Fruit fly (Drosophila melanogaster) whole organism, embryonic: ENCODE data around the gene Rpn10.

Experiments
- Atf3 ChIP-seq: fragments of 200-800 bp; sonication (Bioruptor generic); optimal IDR thresholded peaks from 3 replicates; lab custom pipeline; 2016; ENCODE audit warnings: missing biosample characterization, missing genetic modification characterization
- Awh ChIP-seq: fragments of 200-800 bp; sonication (Bioruptor generic); IDR thresholded peaks from 2 replicates; pipeline ENCODE4, ENCODE4 v1.3.6; 2022; ENCODE audit warnings: missing biosample characterization, missing genetic modification characterization
- B-H1 ChIP-seq: fragments of 200-800 bp; sonication (Bioruptor generic); IDR thresholded peaks from 3 replicates; pipeline ENCODE4 v1.3.6; 2022; ENCODE audit warnings: missing biosample characterization, missing genetic modification characterization
- BtbVII ChIP-seq: fragments of 200-800 bp; sonication (Bioruptor generic); optimal IDR thresholded peaks from 3 replicates; lab custom pipeline; 2017; ENCODE audit warnings: missing biosample characterization, mild to moderate bottlenecking, missing genetic modification characterization
- CG10209 ChIP-seq: fragments of 200-800 bp; sonication (Bioruptor generic); optimal IDR thresholded peaks from 3 replicates; lab custom pipeline; 2017; ENCODE audit warnings: missing biosample characterization, mild to moderate bottlenecking, missing genetic modification characterization, missing genetic modification reagents
- CG10543 ChIP-seq: fragments of 200-800 bp; sonication (Bioruptor generic); optimal IDR thresholded peaks from 3 replicates; lab custom pipeline; 2017; ENCODE audit warnings: missing biosample characterization, mild to moderate bottlenecking, missing genetic modification characterization, moderate library complexity
- CG10654 ChIP-seq: fragments of 200-800 bp; sonication (Bioruptor generic); optimal IDR thresholded peaks from 2 replicates; lab custom pipeline; 2016; ENCODE audit warnings: missing biosample characterization, missing genetic modification characterization
- CG12744 ChIP-seq: fragments of 200-800 bp; sonication (Bioruptor generic); optimal IDR thresholded peaks from 2 replicates; lab custom pipeline; 2016; ENCODE audit warnings: missing biosample characterization, missing genetic modification characterization
- CG13424 ChIP-seq: fragments of 200-800 bp; sonication (Bioruptor generic); optimal IDR thresholded peaks from 2 replicates; lab custom pipeline; 2019; ENCODE audit warnings: missing biosample characterization, mild to moderate bottlenecking, missing genetic modification characterization, moderate library complexity
- CG17361 ChIP-seq: fragments of 200-800 bp; sonication (Bioruptor generic); IDR thresholded peaks from 3 replicates; pipeline ENCODE4 v1.3.6; 2022; ENCODE audit warnings: missing biosample characterization, missing genetic modification characterization
- CG17829 ChIP-seq: fragments of 200-800 bp; optimal IDR thresholded peaks from 2 replicates; lab custom pipeline; 2019; ENCODE audit warnings: missing biosample characterization, mild to moderate bottlenecking, missing genetic modification characterization, moderate library complexity
- CG31441 ChIP-seq: fragments of 200-800 bp; sonication (Bioruptor generic); IDR thresholded peaks from 2 replicates; pipeline ENCODE4 v1.3.6; 2022; ENCODE audit warnings: missing biosample characterization, missing genetic modification characterization
- CG32532 ChIP-seq: fragments of 200-800 bp; sonication (Bioruptor generic); IDR thresholded peaks from 2 replicates; pipeline ENCODE4 v1.3.6; 2022; ENCODE audit warnings: missing biosample characterization, missing genetic modification characterization
- CG4424 ChIP-seq: fragments of 200-800 bp; sonication (Bioruptor generic); optimal IDR thresholded peaks from 3 replicates; lab custom pipeline; 2016; ENCODE audit warnings: missing biosample characterization, missing genetic modification characterization
- CG4730 ChIP-seq: fragments of 200-800 bp; sonication (Bioruptor generic); IDR thresholded peaks from 2 replicates; pipeline ENCODE4 v1.3.6; 2022; ENCODE audit warnings: missing biosample characterization, missing genetic modification characterization
- CG5180 ChIP-seq: fragments of 200-800 bp; sonication (Bioruptor generic); optimal IDR thresholded peaks from 3 replicates; lab custom pipeline; 2017; ENCODE audit warnings: missing biosample characterization, missing genetic modification characterization, mild to moderate bottlenecking, moderate library complexity, missing genetic modification reagents
- CG6791 ChIP-seq: fragments of 200-800 bp; sonication (Bioruptor generic); IDR thresholded peaks from 3 replicates; pipeline ENCODE4 v1.3.6; 2022; ENCODE audit warnings: missing biosample characterization, missing genetic modification characterization; ENCODE audit not compliant: partially characterized antibody
- CG6813 ChIP-seq: fragments of 200-800 bp; sonication (Bioruptor generic); optimal IDR thresholded peaks from 2 replicates; lab custom pipeline; 2017; ENCODE audit warnings: missing biosample characterization, missing genetic modification characterization, mild to moderate bottlenecking, moderate library complexity, missing genetic modification reagents
- CG7963 ChIP-seq: fragments of 200-800 bp; sonication (Bioruptor generic); IDR thresholded peaks from 3 replicates; pipeline ENCODE4 v1.3.6; 2022; ENCODE audit warnings: missing biosample characterization, missing genetic modification characterization; ENCODE audit not compliant: partially characterized antibody
- CG9437 ChIP-seq: fragments of 200-800 bp; sonication (Bioruptor generic); optimal IDR thresholded peaks from 2 replicates; lab custom pipeline; 2018; ENCODE audit warnings: missing biosample characterization, mild to moderate bottlenecking, missing genetic modification characterization
- CrebB ChIP-seq: fragments of 200-800 bp; sonication (Bioruptor generic); optimal IDR thresholded peaks from 3 replicates; lab custom pipeline; 2018; ENCODE audit warnings: missing biosample characterization, mild to moderate bottlenecking, missing genetic modification characterization
- Fer3 ChIP-seq: fragments of 200-800 bp; sonication (Bioruptor generic); optimal IDR thresholded peaks from 2 replicates; lab custom pipeline; 2018; ENCODE audit warnings: missing biosample characterization, mild to moderate bottlenecking, missing genetic modification characterization, moderate library complexity
- Gug ChIP-seq: fragments of 200-800 bp; sonication (Bioruptor generic); IDR thresholded peaks from 4 replicates; pipeline ENCODE4 v1.3.6; 2022; ENCODE audit warnings: missing biosample characterization, missing genetic modification characterization
- Hmx ChIP-seq: fragments of 200-800 bp; sonication (Bioruptor generic); optimal IDR thresholded peaks from 2 replicates; lab custom pipeline; 2016; ENCODE audit warnings: missing biosample characterization, missing genetic modification characterization
- Lhr ChIP-seq: fragments of 200-800 bp; sonication (Bioruptor generic); optimal IDR thresholded peaks from 3 replicates; lab custom pipeline; 2017; ENCODE audit warnings: mild to moderate bottlenecking, missing biosample characterization, missing genetic modification reagents, missing genetic modification characterization
- NC2β ChIP-seq: fragments of 200-800 bp; sonication (Bioruptor generic); optimal IDR thresholded peaks from 2 replicates; lab custom pipeline; 2016; ENCODE audit warnings: missing biosample characterization, missing genetic modification characterization
- NK7.1 ChIP-seq: fragments of 200-800 bp; sonication (Bioruptor generic); optimal IDR thresholded peaks from 3 replicates; lab custom pipeline; 2016; ENCODE audit warnings: missing biosample characterization, missing genetic modification characterization
- NfI ChIP-seq: fragments of 200-800 bp; sonication (Bioruptor generic); optimal IDR thresholded peaks from 3 replicates; lab custom pipeline; 2018; ENCODE audit warnings: missing biosample characterization, mild to moderate bottlenecking, missing genetic modification characterization, moderate library complexity
- Six4 ChIP-seq: fragments of 200-800 bp; sonication (Bioruptor generic); optimal IDR thresholded peaks from 2 replicates; lab custom pipeline; 2016; ENCODE audit warnings: missing biosample characterization, missing genetic modification characterization
- Xbp1 ChIP-seq: fragments of 200-800 bp; sonication (Bioruptor generic); optimal IDR thresholded peaks from 3 replicates; lab custom pipeline; 2016; ENCODE audit warnings: missing biosample characterization, mild to moderate bottlenecking, missing genetic modification characterization
- YL-1 ChIP-seq: fragments of 200-800 bp; sonication (Bioruptor generic); optimal IDR thresholded peaks from 3 replicates; lab custom pipeline; 2017; ENCODE audit warnings: missing biosample characterization, mild to moderate bottlenecking, missing genetic modification characterization
- aop ChIP-seq: fragments of 200-800 bp; sonication (Bioruptor generic); IDR thresholded peaks from 2 replicates; pipeline ENCODE4 v1.3.6; 2022; ENCODE audit warnings: missing biosample characterization, missing genetic modification characterization
- ash1 ChIP-seq: fragments of 200-800 bp; sonication (Bioruptor generic); optimal IDR thresholded peaks from 2 replicates; lab custom pipeline; 2018; ENCODE audit warnings: missing biosample characterization, mild to moderate bottlenecking, missing genetic modification characterization
- bcd ChIP-seq: fragments of 200-800 bp; sonication (Bioruptor generic); optimal IDR thresholded peaks from 2 replicates; lab custom pipeline; 2017; ENCODE audit warnings: missing biosample characterization, mild to moderate bottlenecking, missing genetic modification characterization
- br ChIP-seq: fragments of >200 bp; optimal IDR thresholded peaks from 2 replicates; lab custom pipeline; 2017
- crol ChIP-seq: fragments of 200-800 bp; sonication (Bioruptor generic); IDR thresholded peaks from 2 replicates; pipeline ENCODE4 v1.3.6; 2022; ENCODE audit warnings: missing biosample characterization, missing genetic modification characterization
- dmrt11E ChIP-seq: fragments of 200-800 bp; sonication (Bioruptor generic); optimal IDR thresholded peaks from 3 replicates; lab custom pipeline; 2018; ENCODE audit warnings: missing biosample characterization, mild to moderate bottlenecking, missing genetic modification characterization, moderate library complexity
- fd3F ChIP-seq: fragments of 200-800 bp; sonication (Bioruptor generic); optimal IDR thresholded peaks from 2 replicates; lab custom pipeline; 2018; ENCODE audit warnings: missing biosample characterization, mild to moderate bottlenecking, missing genetic modification characterization, moderate library complexity
- gfzf ChIP-seq: fragments of 200-800 bp; sonication (Bioruptor generic); optimal IDR thresholded peaks from 2 replicates; lab custom pipeline; 2016; ENCODE audit warnings: missing biosample characterization, mild to moderate bottlenecking, missing genetic modification characterization, moderate library complexity
- gro ChIP-seq: fragments of 200-800 bp; sonication (Bioruptor generic); optimal IDR thresholded peaks from 2 replicates; lab custom pipeline; 2016; ENCODE audit warnings: missing biosample characterization, missing genetic modification characterization
- ham ChIP-seq: fragments of 200-800 bp; sonication (Bioruptor generic); IDR thresholded peaks from 2 replicates; pipeline ENCODE4 v1.3.6; 2022; ENCODE audit warnings: missing biosample characterization, missing genetic modification characterization
- ind ChIP-seq: fragments of 200-800 bp; sonication (Bioruptor generic); optimal IDR thresholded peaks from 3 replicates; lab custom pipeline; 2016; ENCODE audit warnings: missing biosample characterization, missing genetic modification characterization
- ken ChIP-seq: fragments of 200-800 bp; sonication (Bioruptor generic); IDR thresholded peaks from 3 replicates; pipeline ENCODE4 v1.3.6; 2022; ENCODE audit warnings: missing biosample characterization, missing genetic modification characterization
- knrl ChIP-seq: fragments of 200-800 bp; sonication (Bioruptor generic); IDR thresholded peaks from 3 replicates; pipeline ENCODE4 v1.3.6; 2022; ENCODE audit warnings: missing biosample characterization, missing genetic modification characterization; ENCODE audit not compliant: partially characterized antibody
- phol ChIP-seq: fragments of 200-800 bp; sonication (Bioruptor generic); optimal IDR thresholded peaks from 3 replicates; lab custom pipeline; 2018; ENCODE audit warnings: missing biosample characterization, mild to moderate bottlenecking, missing genetic modification characterization, moderate library complexity
- ranshi ChIP-seq: fragments of 200-800 bp; sonication (Bioruptor generic); IDR thresholded peaks from 2 replicates; pipeline ENCODE4 v1.3.6; 2022; ENCODE audit warnings: missing biosample characterization, missing genetic modification characterization
- rib ChIP-seq: fragments of 200-800 bp; sonication (Bioruptor generic); IDR thresholded peaks from 2 replicates; pipeline ENCODE4 v1.3.6; 2022; ENCODE audit warnings: missing biosample characterization, missing genetic modification characterization
- sd ChIP-seq: fragments of 200-800 bp; sonication (Bioruptor generic); optimal IDR thresholded peaks from 3 replicates; lab custom pipeline; 2018; ENCODE audit warnings: missing biosample characterization, mild to moderate bottlenecking, missing genetic modification characterization, moderate library complexity
- so ChIP-seq: fragments of 200-800 bp; sonication (Bioruptor generic); IDR thresholded peaks from 3 replicates; pipeline ENCODE4 v1.3.6; 2022; ENCODE audit warnings: missing biosample characterization, missing genetic modification characterization
- stwl ChIP-seq: fragments of 200-800 bp; sonication (Bioruptor generic); optimal IDR thresholded peaks from 3 replicates; lab custom pipeline; 2018; ENCODE audit warnings: missing biosample characterization, mild to moderate bottlenecking, missing genetic modification characterization, moderate library complexity
- twi ChIP-seq: fragments of 200-800 bp; optimal IDR thresholded peaks from 2 replicates; lab custom pipeline; 2019; ENCODE audit warnings: missing biosample characterization, mild to moderate bottlenecking, missing genetic modification characterization, moderate library complexity
- wdn ChIP-seq: fragments of 200-800 bp; sonication (Bioruptor generic); IDR thresholded peaks from 2 replicates; pipeline ENCODE4 v1.3.6; 2022; ENCODE audit warnings: missing biosample characterization, missing genetic modification characterization

Rpn10 gene

DNA sequence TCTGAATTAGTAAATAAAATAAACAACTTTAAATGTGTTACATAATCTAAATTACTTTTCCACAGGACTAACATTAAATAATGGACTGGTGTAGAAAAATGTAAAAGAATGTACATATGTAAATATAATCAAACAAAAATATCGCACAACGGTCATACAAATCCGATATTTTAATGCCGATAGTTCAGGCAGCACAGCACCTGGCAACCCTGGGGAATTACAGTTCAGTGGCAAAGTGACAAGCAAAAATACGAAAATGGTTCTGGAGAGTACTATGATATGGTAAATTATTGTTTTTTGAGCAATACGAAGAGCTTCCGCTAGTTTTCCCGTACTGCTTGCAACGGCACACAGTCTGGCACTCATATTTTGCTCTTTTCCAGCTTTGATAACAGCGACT is at the start of gene Rpn10 (continued):
- TF ChIP-seq fd3F (GFP tag; lab: Kevin White, UChicago) (no peak), so (GFP tag; lab: Robert Waterston, UW) (no peak), CG4730 (GFP tag; lab: Robert Waterston, UW) (no peak), CG31441 (no peak), Gug (GFP tag; lab: Robert Waterston, UW) (peak; percentile 10; the same call in 1 of the 4 replicates), sd (no peak), CG17829 (tag; lab: Kevin White, UChicago) (peak; percentile 58), CG4424 (GFP tag; lab: Kevin White, UChicago) (peak; percentile 1), CG17361 (GFP tag; lab: Robert Waterston, UW) (peak; percentile 47; the same call in 1 of the 3 replicates), wdn (no peak), Awh (GFP tag; lab: Robert Waterston, UW) (no peak), gro (GFP tag; lab: Kevin White, UChicago) (peak; percentile 69), Lhr (GFP tag; lab: Kevin White, UChicago) (peak; percentile 73), CG9437 (peak; percentile 22), gfzf (GFP tag; lab: Kevin White, UChicago) (peak; percentile 71), CG7963 (GFP tag; lab: Robert Waterston, UW) (peak; percentile 93), stwl (tag; lab: Kevin White, UChicago) (peak; percentile 89), NK7.1 (GFP tag; lab: Kevin White, UChicago) (no peak), CG12744 (no peak), BtbVII (GFP tag; lab: Kevin White, UChicago) (no peak), knrl (GFP tag; lab: Robert Waterston, UW) (peak; percentile 98), CrebB (tag; lab: Kevin White, UChicago) (no peak), Atf3 (GFP tag; lab: Kevin White, UChicago) (no peak), Xbp1 (GFP tag; lab: Kevin White, UChicago) (peak; percentile 58), ash1 (GFP tag; lab: Kevin White, UChicago) (no peak), NC2β (GFP tag; lab: Kevin White, UChicago) (peak; percentile 18), NfI (GFP tag; lab: Kevin White, UChicago) (no peak), B-H1 (GFP tag; lab: Robert Waterston, UW) (no peak), CG6791 (GFP tag; lab: Robert Waterston, UW) (peak; percentile 98), ranshi (GFP tag; lab: Robert Waterston, UW) (no peak), Hmx (GFP tag; lab: Kevin White, UChicago) (no peak), Fer3 (tag; lab: Kevin White, UChicago) (peak; percentile 2), CG5180 (GFP tag; lab: Kevin White, UChicago) (no peak), phol (tag; lab: Kevin White, UChicago) (peak; percentile 64), ham (GFP tag; lab: Robert Waterston, UW) (no peak), aop (no peak), rib (GFP tag; lab: Robert Waterston, UW) (no peak), YL-1 (GFP tag; lab: Kevin White, UChicago) (peak; percentile 71), CG10209 (GFP tag; lab: Kevin White, UChicago) (no peak), CG6813 (GFP tag; lab: Kevin White, UChicago) (no peak), CG13424 (tag; lab: Kevin White, UChicago) (peak; percentile 44), CG10543 (GFP tag; lab: Kevin White, UChicago) (no peak), br (lab: Kevin White, UChicago) (no peak), crol (GFP tag; lab: Robert Waterston, UW) (no peak), ind (GFP tag; lab: Kevin White, UChicago) (peak; percentile 4), bcd (GFP tag; lab: Kevin White, UChicago) (no peak), CG10654 (GFP tag; lab: Kevin White, UChicago) (peak; percentile 11), twi (tag; lab: Kevin White, UChicago) (peak; percentile 24), CG32532 (GFP tag; lab: Robert Waterston, UW) (peak; percentile 71), Six4 (no peak), ken (GFP tag; lab: Robert Waterston, UW) (no peak), dmrt11E (tag; lab: Kevin White, UChicago) (peak; percentile 17)
